Worm (Caenorhabditis elegans) whole organism, L4 larva: Measurements from ENCODE around the gene R10E11.9.

Source experiments
- aha-1 ChIP-seq: fragments of 150-350 bp; peaks from one replicate; lab custom pipeline; 2014; ENCODE audit warnings: missing biosample characterization, missing genetic modification characterization
- ceh-28 ChIP-seq: fragments of 150-350 bp; optimal IDR thresholded peaks from 2 replicates; lab custom pipeline; 2014; ENCODE audit warnings: missing biosample characterization, missing genetic modification reagents, missing genetic modification characterization
- egl-27 ChIP-seq: sonication (generic microtip); optimal IDR thresholded peaks from 3 replicates; lab custom pipeline; 2017; ENCODE audit warnings: missing biosample characterization, missing genetic modification reagents, missing genetic modification characterization
- hif-1 ChIP-seq, 2 experiments: sonication (generic microtip); optimal IDR thresholded peaks; 2 replicates each; lab custom pipeline; 2016 to 2017; ENCODE audit warnings: missing compliant biosample characterization in 2 of 2, missing genetic modification characterization in 2 of 2, missing genetic modification reagents in 2 of 2, missing genotype in 2 of 2, mild to moderate bottlenecking in 1 of 2
- lin-15B ChIP-seq: fragments of 150-350 bp; sonication (generic microtip); optimal IDR thresholded peaks from 3 replicates; lab custom pipeline; 2014; ENCODE audit warnings: missing biosample characterization, missing genetic modification characterization
- mdl-1 ChIP-seq, 2 experiments: fragments of 150-350 bp in 1 of 2; sonication (generic microtip) in 1 of 2; optimal IDR thresholded peaks; 2 replicates each; lab custom pipeline; 2014 to 2017; ENCODE audit warnings: missing biosample characterization in 2 of 2, missing genetic modification characterization in 2 of 2
- mep-1 ChIP-seq: fragments of 150-350 bp; sonication (generic microtip); optimal IDR thresholded peaks from 3 replicates; lab custom pipeline; 2014; ENCODE audit warnings: missing biosample characterization, missing genetic modification characterization
- nhr-237 ChIP-seq: sonication (generic microtip); optimal IDR thresholded peaks from 2 replicates; lab custom pipeline; 2017; ENCODE audit warnings: missing biosample characterization, missing genetic modification characterization
- nhr-77 ChIP-seq: fragments of 150-350 bp; optimal IDR thresholded peaks from 2 replicates; lab custom pipeline; 2014; ENCODE audit warnings: missing biosample characterization, missing genetic modification characterization
- pha-4 ChIP-seq, 2 experiments: fragments of 150-350 bp in 1 of 2; fragments of 200-800 bp in 1 of 2; sonication (Bioruptor generic) in 1 of 2; IDR thresholded peaks in 1 of 2; optimal IDR thresholded peaks in 1 of 2; 2 replicates each; pipeline versions ENCODE4 v1.3.6 to Lab custom; 2014 to 2022; ENCODE audit warnings: missing genetic modification characterization in 2 of 2, missing genetic modification reagents in 2 of 2, missing biosample characterization in 1 of 2, missing compliant biosample characterization in 1 of 2

DNA sequence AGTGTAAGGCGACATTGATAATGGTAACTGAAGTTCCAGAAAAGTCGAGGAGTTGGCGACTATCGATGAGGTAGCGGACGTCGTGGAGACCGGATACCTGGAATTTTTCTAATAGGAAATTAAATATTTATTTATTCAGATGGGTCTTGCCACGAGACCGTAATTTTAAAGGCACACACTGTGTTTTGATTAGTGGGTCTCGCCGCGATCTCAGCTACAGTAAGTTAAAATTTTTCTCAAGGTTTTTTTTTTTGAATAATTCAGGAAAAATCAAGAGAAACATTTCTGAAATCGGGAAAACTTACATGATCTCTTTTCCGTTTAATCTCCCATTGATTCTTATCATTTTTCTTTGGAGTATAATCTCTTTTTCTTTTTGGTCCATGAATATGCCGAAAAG lies 14.4 kb downstream of the R10E11.9 start:
- TF ChIP-seq nhr-237 (no peak), lin-15B (tag; lab: Kevin White, UChicago) (no peak), egl-27 (tag; lab: Kevin White, UChicago) (no peak), nhr-77 (no peak), ceh-28 (tag; lab: Kevin White, UChicago) (no peak), aha-1 (tag; lab: Kevin White, UChicago) (no peak), pha-4 (GFP tag; IDR thresholded peaks at IDR 0.05; lab: Robert Waterston, UW) (no peak), pha-4 (tag; optimal IDR thresholded peaks at IDR 0.05; lab: Kevin White, UChicago) (no peak), mdl-1 (tag; optimal IDR thresholded peaks at IDR 0.05; lab: Kevin White, UChicago) (no peak), mep-1 (tag; lab: Kevin White, UChicago) (no peak), hif-1 (tag; optimal IDR thresholded peaks at IDR 0.05; lab: Kevin White, UChicago) (no peak)
